Worm (Caenorhabditis elegans) whole organism, L3 larva: ENCODE data around the gene Y113G7A.16.
A peak's percentile ranks its signal among the peaks of the same experiment; 100 is the strongest.

ENCODE experiments used
- ZK546.5 ChIP-seq: sonication (generic microtip); optimal IDR thresholded peaks from 2 replicates; lab custom pipeline; 2017; ENCODE audit warnings: missing biosample characterization, missing genetic modification characterization
- aly-2 ChIP-seq: fragments of 150-350 bp; optimal IDR thresholded peaks from 2 replicates; lab custom pipeline; 2014; ENCODE audit warnings: missing biosample characterization, missing genetic modification characterization
- ceh-16 ChIP-seq: sonication (generic microtip); optimal IDR thresholded peaks from 2 replicates; lab custom pipeline; 2017; ENCODE audit warnings: missing biosample characterization, missing genetic modification characterization
- ceh-9 ChIP-seq: sonication (generic microtip); optimal IDR thresholded peaks from 2 replicates; lab custom pipeline; 2018; ENCODE audit warnings: missing biosample characterization, missing genetic modification characterization
- daf-12 ChIP-seq: fragments of 150-350 bp; optimal IDR thresholded peaks from 2 replicates; lab custom pipeline; 2014; ENCODE audit warnings: missing biosample characterization, missing genetic modification reagents, missing genetic modification characterization
- egl-27 ChIP-seq: sonication (generic microtip); optimal IDR thresholded peaks from 4 replicates; lab custom pipeline; 2017; ENCODE audit warnings: missing biosample characterization, missing genetic modification reagents, missing genetic modification characterization
- egl-5 ChIP-seq: fragments of 150-350 bp; optimal IDR thresholded peaks from 2 replicates; lab custom pipeline; 2017; ENCODE audit warnings: missing biosample characterization, missing genetic modification reagents, missing genetic modification characterization, inconsistent platforms
- elt-2 ChIP-seq: sonication (generic microtip); optimal IDR thresholded peaks from 2 replicates; lab custom pipeline; 2016; ENCODE audit warnings: missing genetic modification reagents, mild to moderate bottlenecking, missing genetic modification characterization, missing compliant biosample characterization
- elt-3 ChIP-seq, 3 experiments: fragments of 150-350 bp in 1 of 3; sonication (generic microtip) in 2 of 3; optimal IDR thresholded peaks; 2 replicates in 2 of 3; 4 replicates in 1 of 3; lab custom pipeline; 2014 to 2017; ENCODE audit warnings: missing biosample characterization in 3 of 3, missing genetic modification characterization in 3 of 3
- fkh-10 ChIP-seq: sonication (generic microtip); optimal IDR thresholded peaks from 2 replicates; lab custom pipeline; 2017; ENCODE audit warnings: missing biosample characterization, missing genetic modification reagents, missing genetic modification characterization
- fkh-2 ChIP-seq: fragments of 150-350 bp; optimal IDR thresholded peaks from 2 replicates; lab custom pipeline; 2014; ENCODE audit warnings: missing biosample characterization, missing genetic modification reagents, missing genetic modification characterization
- fos-1 ChIP-seq: fragments of 150-350 bp; optimal IDR thresholded peaks from 2 replicates; lab custom pipeline; 2014; ENCODE audit warnings: missing biosample characterization, missing genetic modification characterization
- jun-1 ChIP-seq: fragments of 150-350 bp; optimal IDR thresholded peaks from 2 replicates; lab custom pipeline; 2014; ENCODE audit warnings: missing biosample characterization, missing genetic modification reagents, missing genetic modification characterization
- lin-39 ChIP-seq: fragments of 150-350 bp; optimal IDR thresholded peaks from 2 replicates; lab custom pipeline; 2018; ENCODE audit warnings: missing biosample characterization, missing genetic modification reagents, missing genetic modification characterization
- mdl-1 ChIP-seq: fragments of 150-350 bp; optimal IDR thresholded peaks from 2 replicates; lab custom pipeline; 2014; ENCODE audit warnings: missing biosample characterization, missing genetic modification characterization
- nfya-1 ChIP-seq: sonication (generic microtip); optimal IDR thresholded peaks from 2 replicates; lab custom pipeline; 2017; ENCODE audit warnings: missing genetic modification characterization, mild to moderate bottlenecking, missing compliant biosample characterization, antibody characterized with exemption, moderate library complexity; ENCODE audit not compliant: insufficient read depth
- nhr-237 ChIP-seq: fragments of 150-350 bp; optimal IDR thresholded peaks from 2 replicates; lab custom pipeline; 2014; ENCODE audit warnings: missing biosample characterization, missing genetic modification characterization
- nhr-25 ChIP-seq: sonication (generic microtip); optimal IDR thresholded peaks from 2 replicates; lab custom pipeline; 2017; ENCODE audit warnings: missing biosample characterization, missing genetic modification characterization
- nhr-28 ChIP-seq: fragments of 150-350 bp; optimal IDR thresholded peaks from 2 replicates; lab custom pipeline; 2014; ENCODE audit warnings: missing biosample characterization, missing genetic modification characterization
- nhr-76 ChIP-seq: fragments of 150-350 bp; sonication (generic microtip); optimal IDR thresholded peaks from 5 replicates; lab custom pipeline; 2014; ENCODE audit warnings: missing biosample characterization, missing genetic modification characterization
- pha-4 ChIP-seq: fragments of 150-350 bp; optimal IDR thresholded peaks from 2 replicates; lab custom pipeline; 2014; ENCODE audit warnings: missing biosample characterization, missing genetic modification reagents, missing genetic modification characterization
- pqm-1 ChIP-seq: fragments of 150-350 bp; optimal IDR thresholded peaks from 2 replicates; lab custom pipeline; 2017; ENCODE audit warnings: missing biosample characterization, missing genetic modification characterization, inconsistent platforms
- skn-1 ChIP-seq: fragments of 150-350 bp; optimal IDR thresholded peaks from 2 replicates; lab custom pipeline; 2014; ENCODE audit warnings: missing biosample characterization, missing genetic modification characterization
- unc-39 ChIP-seq: sonication (generic microtip); optimal IDR thresholded peaks from 4 replicates; lab custom pipeline; 2017; ENCODE audit warnings: missing biosample characterization, missing genetic modification characterization
- unc-62 ChIP-seq: fragments of 150-350 bp; sonication (generic microtip); optimal IDR thresholded peaks from 4 replicates; lab custom pipeline; 2014; ENCODE audit warnings: missing biosample characterization, missing genetic modification reagents, missing genetic modification characterization
- zag-1 ChIP-seq: fragments of 150-350 bp; optimal IDR thresholded peaks from 2 replicates; lab custom pipeline; 2014; ENCODE audit warnings: missing biosample characterization, missing genetic modification characterization
- ztf-4 ChIP-seq: fragments of 150-350 bp; optimal IDR thresholded peaks from 2 replicates; lab custom pipeline; 2014; ENCODE audit warnings: missing biosample characterization, missing genetic modification characterization

Gene Y113G7A.16

ce11 chrV:20067075-20067474 lies 29.7 kb downstream of the Y113G7A.16 start:
- TF ChIP-seq unc-39 (tag; lab: Kevin White, UChicago) (no peak), nhr-28 (tag; lab: Kevin White, UChicago) (no peak), fkh-10 (no peak)

- TF ChIP-seq zag-1 (tag; lab: Kevin White, UChicago), result no peak
- peak; percentile 70 for TF ChIP-seq pha-4 (tag; lab: Kevin White, UChicago)
- TF ChIP-seq jun-1, result no peak
- TF ChIP-seq nfya-1 (tag; lab: Kevin White, UChicago), result peak; percentile 28
Observed at ce11 chrV:20068389-20068788, 31.0 kb downstream of the Y113G7A.16 start.

- TF ChIP-seq elt-2 (peak; percentile 82), elt-3 (tag; optimal IDR thresholded peaks at IDR 0.05; lab: Kevin White, UChicago) (no peak), pha-4 (tag; lab: Kevin White, UChicago) (peak; percentile 8), mdl-1 (no peak), ZK546.5 (tag; lab: Kevin White, UChicago) (no peak), pqm-1 (peak; percentile 60), nhr-25 (tag; lab: Kevin White, UChicago) (no peak), lin-39 (tag; lab: Kevin White, UChicago) (no peak)
Observed at ce11 chrV:20074345-20074744, 37.0 kb downstream of the Y113G7A.16 start.

ce11 chrV:20087635-20088034 lies 50.2 kb downstream of the Y113G7A.16 start, which contains the start of gene fre-1:
Gene fre-1, minus strand, starts transcription at chrV:20087735.
- TF ChIP-seq aly-2 (tag; lab: Kevin White, UChicago) (no peak), egl-27 (no peak), egl-5 (tag; lab: Kevin White, UChicago) (no peak), ztf-4 (tag; lab: Kevin White, UChicago) (no peak), nhr-25 (tag; lab: Kevin White, UChicago) (no peak), jun-1 (no peak), ceh-9 (no peak), nhr-237 (tag; lab: Kevin White, UChicago) (no peak), skn-1 (no peak), pha-4 (tag; lab: Kevin White, UChicago) (no peak), ceh-16 (tag; lab: Kevin White, UChicago) (no peak), ZK546.5 (tag; lab: Kevin White, UChicago) (no peak), unc-62 (GFP tag; lab: Kevin White, UChicago) (no peak), daf-12 (tag; lab: Kevin White, UChicago) (no peak), lin-39 (tag; lab: Kevin White, UChicago) (no peak), pqm-1 (no peak), nhr-76 (tag; lab: Kevin White, UChicago) (no peak), fkh-2 (tag; lab: Kevin White, UChicago) (no peak), fos-1 (tag; lab: Kevin White, UChicago) (no peak)
